Worm (Caenorhabditis elegans): ENCODE data around the gene Y66D12A.7.
"Not testable (repeated sequence)": the region's sequence is repeated elsewhere in the genome, so short reads cannot be mapped to it uniquely, and the experiment has no call there.

DNA sequence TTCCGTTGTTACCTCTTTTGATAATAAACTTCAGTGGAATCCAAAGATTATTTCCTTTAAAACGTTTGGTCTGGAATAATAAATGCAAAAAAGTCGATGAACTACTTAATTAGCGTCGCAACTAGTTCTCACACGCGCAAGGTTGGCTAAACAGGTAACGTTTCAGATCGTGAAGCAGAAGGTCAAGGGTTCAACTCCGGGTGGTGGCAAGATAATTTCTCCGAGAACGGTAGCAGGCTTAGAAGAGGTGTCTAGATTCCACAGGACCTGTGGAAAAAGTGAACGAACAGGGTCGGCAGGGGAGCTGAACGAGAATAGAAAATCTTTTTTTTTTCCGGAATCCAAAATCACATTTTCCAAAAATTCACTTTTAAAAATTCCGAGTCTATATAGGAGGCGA, 28.7 kb upstream of the Y66D12A.7 start:
- not testable (repeated sequence) for TF ChIP-seq ces-1 (GFP tag; optimal IDR thresholded peaks at IDR 0.05); lin-13 (GFP tag; optimal IDR thresholded peaks at IDR 0.05); R02D3.7 (tag; optimal IDR thresholded peaks at IDR 0.05); unc-62 (GFP tag; optimal IDR thresholded peaks at IDR 0.05 in 1 of 2); unc-62 (tag; optimal IDR thresholded peaks at IDR 0.05); jun-1 (tag; optimal IDR thresholded peaks at IDR 0.05); ceh-82 (tag; optimal IDR thresholded peaks at IDR 0.05); nhr-11 (tag; optimal IDR thresholded peaks at IDR 0.05); fos-1 (tag; optimal IDR thresholded peaks at IDR 0.05); dve-1 (tag; optimal IDR thresholded peaks at IDR 0.05; ENCODE audit: insufficient read depth)

Measured in whole organism, L4 larva.